Worm (Caenorhabditis elegans) whole organism, L3 larva: ENCODE results near the gene F35H10.2.

Experiments
- R02D3.7 ChIP-seq: fragments of 150-350 bp; optimal IDR thresholded peaks from 2 replicates; lab custom pipeline; 2014; ENCODE audit warnings: missing biosample characterization, missing genetic modification characterization
- ZK546.5 ChIP-seq: sonication (generic microtip); optimal IDR thresholded peaks from 2 replicates; lab custom pipeline; 2017; ENCODE audit warnings: missing biosample characterization, missing genetic modification characterization
- aly-2 ChIP-seq: fragments of 150-350 bp; optimal IDR thresholded peaks from 2 replicates; lab custom pipeline; 2014; ENCODE audit warnings: missing biosample characterization, missing genetic modification characterization
- ama-1 ChIP-seq: fragments of 150-350 bp; optimal IDR thresholded peaks from 2 replicates; lab custom pipeline; 2018
- ceh-16 ChIP-seq: sonication (generic microtip); optimal IDR thresholded peaks from 2 replicates; lab custom pipeline; 2017; ENCODE audit warnings: missing biosample characterization, missing genetic modification characterization
- ceh-28 ChIP-seq: fragments of 150-350 bp; optimal IDR thresholded peaks from 2 replicates; lab custom pipeline; 2014; ENCODE audit warnings: missing biosample characterization, missing genetic modification reagents, missing genetic modification characterization
- ceh-9 ChIP-seq: sonication (generic microtip); optimal IDR thresholded peaks from 2 replicates; lab custom pipeline; 2018; ENCODE audit warnings: missing biosample characterization, missing genetic modification characterization
- daf-12 ChIP-seq: fragments of 150-350 bp; optimal IDR thresholded peaks from 2 replicates; lab custom pipeline; 2014; ENCODE audit warnings: missing biosample characterization, missing genetic modification reagents, missing genetic modification characterization
- egl-27 ChIP-seq: sonication (generic microtip); optimal IDR thresholded peaks from 4 replicates; lab custom pipeline; 2017; ENCODE audit warnings: missing biosample characterization, missing genetic modification reagents, missing genetic modification characterization
- egl-5 ChIP-seq: fragments of 150-350 bp; optimal IDR thresholded peaks from 2 replicates; lab custom pipeline; 2017; ENCODE audit warnings: missing biosample characterization, missing genetic modification reagents, missing genetic modification characterization, inconsistent platforms
- elt-1 ChIP-seq: fragments of 150-350 bp; optimal IDR thresholded peaks from 2 replicates; lab custom pipeline; 2014; ENCODE audit warnings: missing biosample characterization, missing genetic modification characterization
- elt-2 ChIP-seq: sonication (generic microtip); optimal IDR thresholded peaks from 2 replicates; lab custom pipeline; 2016; ENCODE audit warnings: missing genetic modification reagents, mild to moderate bottlenecking, missing genetic modification characterization, missing compliant biosample characterization
- elt-3 ChIP-seq, 3 experiments: fragments of 150-350 bp in 1 of 3; sonication (generic microtip) in 2 of 3; optimal IDR thresholded peaks; 2 replicates in 2 of 3; 4 replicates in 1 of 3; lab custom pipeline; 2014 to 2017; ENCODE audit warnings: missing biosample characterization in 3 of 3, missing genetic modification characterization in 3 of 3
- eor-1 ChIP-seq, 2 experiments: fragments of 150-350 bp; optimal IDR thresholded peaks; 2 replicates each; lab custom pipeline; 2014 to 2018; ENCODE audit warnings: missing biosample characterization in 2 of 2, missing genetic modification characterization in 2 of 2
- fkh-10 ChIP-seq: sonication (generic microtip); optimal IDR thresholded peaks from 2 replicates; lab custom pipeline; 2017; ENCODE audit warnings: missing biosample characterization, missing genetic modification reagents, missing genetic modification characterization
- fos-1 ChIP-seq: fragments of 150-350 bp; optimal IDR thresholded peaks from 2 replicates; lab custom pipeline; 2014; ENCODE audit warnings: missing biosample characterization, missing genetic modification characterization
- hmg-11 ChIP-seq: sonication (generic microtip); optimal IDR thresholded peaks from 2 replicates; lab custom pipeline; 2016; ENCODE audit warnings: missing genetic modification characterization, missing compliant biosample characterization
- jun-1 ChIP-seq: fragments of 150-350 bp; optimal IDR thresholded peaks from 2 replicates; lab custom pipeline; 2014; ENCODE audit warnings: missing biosample characterization, missing genetic modification reagents, missing genetic modification characterization
- lin-15B ChIP-seq: fragments of 150-350 bp; optimal IDR thresholded peaks from 2 replicates; lab custom pipeline; 2014; ENCODE audit warnings: missing biosample characterization, missing genetic modification characterization
- lin-39 ChIP-seq: fragments of 150-350 bp; optimal IDR thresholded peaks from 2 replicates; lab custom pipeline; 2018; ENCODE audit warnings: missing biosample characterization, missing genetic modification reagents, missing genetic modification characterization
- mml-1 ChIP-seq: fragments of 150-350 bp; sonication (generic microtip); optimal IDR thresholded peaks from 3 replicates; lab custom pipeline; 2014; ENCODE audit warnings: missing biosample characterization, missing genetic modification characterization
- nfya-1 ChIP-seq: sonication (generic microtip); optimal IDR thresholded peaks from 2 replicates; lab custom pipeline; 2017; ENCODE audit warnings: missing genetic modification characterization, mild to moderate bottlenecking, missing compliant biosample characterization, antibody characterized with exemption, moderate library complexity; ENCODE audit not compliant: insufficient read depth
- nhr-11 ChIP-seq: fragments of 150-350 bp; optimal IDR thresholded peaks from 2 replicates; lab custom pipeline; 2014; ENCODE audit warnings: missing biosample characterization, missing genetic modification characterization
- nhr-12 ChIP-seq: fragments of 150-350 bp; optimal IDR thresholded peaks from 2 replicates; lab custom pipeline; 2014; ENCODE audit warnings: missing biosample characterization, missing genetic modification characterization
- nhr-23 ChIP-seq: fragments of 150-350 bp; optimal IDR thresholded peaks from 2 replicates; lab custom pipeline; 2014; ENCODE audit warnings: missing biosample characterization, missing genetic modification reagents, missing genetic modification characterization
- nhr-237 ChIP-seq: fragments of 150-350 bp; optimal IDR thresholded peaks from 2 replicates; lab custom pipeline; 2014; ENCODE audit warnings: missing biosample characterization, missing genetic modification characterization
- nhr-25 ChIP-seq: sonication (generic microtip); optimal IDR thresholded peaks from 2 replicates; lab custom pipeline; 2017; ENCODE audit warnings: missing biosample characterization, missing genetic modification characterization
- nhr-28 ChIP-seq: fragments of 150-350 bp; optimal IDR thresholded peaks from 2 replicates; lab custom pipeline; 2014; ENCODE audit warnings: missing biosample characterization, missing genetic modification characterization
- nhr-43 ChIP-seq: sonication (generic microtip); optimal IDR thresholded peaks from 2 replicates; lab custom pipeline; 2016; ENCODE audit warnings: mild to moderate bottlenecking, missing genetic modification characterization, missing compliant biosample characterization; ENCODE audit not compliant: poor library complexity, severe bottlenecking
- nhr-67 ChIP-seq: fragments of 150-350 bp; optimal IDR thresholded peaks from 2 replicates; lab custom pipeline; 2014; ENCODE audit warnings: missing biosample characterization, missing genetic modification characterization
- nhr-76 ChIP-seq: fragments of 150-350 bp; sonication (generic microtip); optimal IDR thresholded peaks from 5 replicates; lab custom pipeline; 2014; ENCODE audit warnings: missing biosample characterization, missing genetic modification characterization
- nhr-77 ChIP-seq: fragments of 150-350 bp; optimal IDR thresholded peaks from 2 replicates; lab custom pipeline; 2014; ENCODE audit warnings: missing biosample characterization, missing genetic modification characterization
- pha-4 ChIP-seq: fragments of 150-350 bp; optimal IDR thresholded peaks from 2 replicates; lab custom pipeline; 2014; ENCODE audit warnings: missing biosample characterization, missing genetic modification reagents, missing genetic modification characterization
- pqm-1 ChIP-seq: fragments of 150-350 bp; optimal IDR thresholded peaks from 2 replicates; lab custom pipeline; 2017; ENCODE audit warnings: missing biosample characterization, missing genetic modification characterization, inconsistent platforms
- skn-1 ChIP-seq: fragments of 150-350 bp; optimal IDR thresholded peaks from 2 replicates; lab custom pipeline; 2014; ENCODE audit warnings: missing biosample characterization, missing genetic modification characterization
- snpc-4 ChIP-seq: fragments of 150-350 bp; optimal IDR thresholded peaks from 2 replicates; lab custom pipeline; 2014; ENCODE audit warnings: missing biosample characterization, missing genetic modification characterization
- unc-39 ChIP-seq: sonication (generic microtip); optimal IDR thresholded peaks from 4 replicates; lab custom pipeline; 2017; ENCODE audit warnings: missing biosample characterization, missing genetic modification characterization
- unc-62 ChIP-seq: fragments of 150-350 bp; sonication (generic microtip); optimal IDR thresholded peaks from 4 replicates; lab custom pipeline; 2014; ENCODE audit warnings: missing biosample characterization, missing genetic modification reagents, missing genetic modification characterization
- ztf-4 ChIP-seq: fragments of 150-350 bp; optimal IDR thresholded peaks from 2 replicates; lab custom pipeline; 2014; ENCODE audit warnings: missing biosample characterization, missing genetic modification characterization

Gene F35H10.2

ce11 chrIV:8363163-8363562, 34.1 kb downstream of the F35H10.2 start, which contains the start of gene D2096.12:
TSS of gene D2096.12 (plus strand) at chrIV:8363463.
- no peak for TF ChIP-seq elt-2
- TF ChIP-seq nhr-43 (tag; lab: Kevin White, UChicago), result no peak
- TF ChIP-seq ceh-9 (tag; lab: Kevin White, UChicago), result no peak
- no peak for TF ChIP-seq nhr-25 (tag; lab: Kevin White, UChicago)
- no peak for TF ChIP-seq unc-39
- no peak for TF ChIP-seq jun-1 (tag; lab: Kevin White, UChicago)
- no peak for TF ChIP-seq ztf-4 (tag; lab: Kevin White, UChicago)
- no peak for TF ChIP-seq lin-39
- no peak for TF ChIP-seq nhr-77 (tag; lab: Kevin White, UChicago)
- no peak for TF ChIP-seq snpc-4 (tag; lab: Kevin White, UChicago)
- TF ChIP-seq hmg-11, result no peak

ce11 chrIV:8366295-8366694, 37.3 kb downstream of the F35H10.2 start, which contains the start of gene aagr-1:
TSS of gene aagr-1 (plus strand) at chrIV:8366521.
- TF ChIP-seq nhr-12 (tag; lab: Kevin White, UChicago), result no peak
- TF ChIP-seq nhr-67, result no peak
- TF ChIP-seq ztf-4 (tag; lab: Kevin White, UChicago), result no peak
- no peak for TF ChIP-seq fkh-10 (GFP tag; lab: Kevin White, UChicago)
- no peak for TF ChIP-seq nhr-25 (tag; lab: Kevin White, UChicago)
- no peak for TF ChIP-seq ceh-9 (tag; lab: Kevin White, UChicago)
- TF ChIP-seq pha-4, result peak; percentile 1
- TF ChIP-seq R02D3.7, result no peak
- no peak for TF ChIP-seq mml-1 (tag; lab: Kevin White, UChicago)
- TF ChIP-seq hmg-11, result no peak
- no peak for TF ChIP-seq egl-27
- no peak for TF ChIP-seq ceh-28
- TF ChIP-seq nhr-11 (tag; lab: Kevin White, UChicago), result no peak
- TF ChIP-seq elt-1 (tag; lab: Kevin White, UChicago), result no peak
- no peak for TF ChIP-seq nhr-23
- peak; percentile 75 for TF ChIP-seq pqm-1 (tag; lab: Kevin White, UChicago)
- TF ChIP-seq fos-1 (tag; lab: Kevin White, UChicago), result no peak
- TF ChIP-seq elt-2, result peak; percentile 82

- TF ChIP-seq unc-62 (GFP tag; lab: Kevin White, UChicago), result no peak
- TF ChIP-seq ceh-28, result no peak
- no peak for TF ChIP-seq pha-4
- TF ChIP-seq pqm-1 (tag; lab: Kevin White, UChicago), result no peak
- TF ChIP-seq skn-1 (tag; lab: Kevin White, UChicago), result no peak
- TF ChIP-seq ama-1, result no peak
- TF ChIP-seq elt-3 (tag; optimal IDR thresholded peaks at IDR 0.05; lab: Kevin White, UChicago), result no peak
- TF ChIP-seq daf-12 (tag; lab: Kevin White, UChicago), result no peak
- TF ChIP-seq egl-5, result no peak
- TF ChIP-seq nhr-76, result no peak
- no peak for TF ChIP-seq nhr-237 (tag; lab: Kevin White, UChicago)
- TF ChIP-seq hmg-11, result no peak
- no peak for TF ChIP-seq jun-1 (tag; lab: Kevin White, UChicago)
- TF ChIP-seq nhr-28, result no peak
- TF ChIP-seq elt-1 (tag; lab: Kevin White, UChicago), result no peak
- TF ChIP-seq egl-27, result no peak
Measured at ce11 chrIV:8367887-8368286, 38.9 kb downstream of the F35H10.2 start.

- no peak for TF ChIP-seq pqm-1 (tag; lab: Kevin White, UChicago)
- no peak for TF ChIP-seq aly-2 (tag; lab: Kevin White, UChicago)
- TF ChIP-seq nhr-43 (tag; lab: Kevin White, UChicago), result no peak
- TF ChIP-seq eor-1 (tag; optimal IDR thresholded peaks at IDR 0.05; lab: Kevin White, UChicago), result no peak
- TF ChIP-seq daf-12 (tag; lab: Kevin White, UChicago), result no peak
- no peak for TF ChIP-seq elt-3 (tag; optimal IDR thresholded peaks at IDR 0.05; lab: Kevin White, UChicago)
- TF ChIP-seq nhr-23, result no peak
- TF ChIP-seq egl-5, result no peak
- no peak for TF ChIP-seq lin-15B (tag; lab: Kevin White, UChicago)
- no peak for TF ChIP-seq elt-2
- TF ChIP-seq elt-1 (tag; lab: Kevin White, UChicago), result no peak
- TF ChIP-seq unc-39, result no peak
- no peak for TF ChIP-seq ceh-16 (tag; lab: Kevin White, UChicago)
- TF ChIP-seq nfya-1, result no peak
- no peak for TF ChIP-seq lin-39
- no peak for TF ChIP-seq ZK546.5
Measured at ce11 chrIV:8369135-8369534, 40.1 kb downstream of the F35H10.2 start, which contains the start of gene D2096.6. TSS of gene D2096.6 (minus strand) at chrIV:8369235.
